Worm (Caenorhabditis elegans): ENCODE measurements around the gene grl-2.

- TF ChIP-seq ama-1 (optimal IDR thresholded peaks at IDR 0.05) (no peak), dve-1 (tag; optimal IDR thresholded peaks at IDR 0.05) (no peak), C38D4.7 (GFP tag; optimal IDR thresholded peaks at IDR 0.05) (no peak), elt-4 (tag; optimal IDR thresholded peaks at IDR 0.05) (no peak), lin-11 (tag; optimal IDR thresholded peaks at IDR 0.05) (no peak), hlh-15 (tag; optimal IDR thresholded peaks at IDR 0.05) (no peak), fkh-10 (GFP tag; optimal IDR thresholded peaks at IDR 0.05) (no peak), unc-55 (GFP tag; optimal IDR thresholded peaks at IDR 0.05) (no peak), sox-4 (tag; optimal IDR thresholded peaks at IDR 0.05) (no peak), pha-4 (tag; optimal IDR thresholded peaks at IDR 0.05) (no peak), hlh-13 (GFP tag; optimal IDR thresholded peaks at IDR 0.05) (no peak), ets-4 (tag; optimal IDR thresholded peaks at IDR 0.05) (no peak), zip-5 (tag; optimal IDR thresholded peaks at IDR 0.05) (no peak), nhr-11 (tag; optimal IDR thresholded peaks at IDR 0.05) (no peak)
These were observed 43.6 kb upstream of the grl-2 start for ce11 chrV:12901301-12901700.
